Worm (Caenorhabditis elegans): Measurements from ENCODE around the gene str-164.

Gene str-164

DNA sequence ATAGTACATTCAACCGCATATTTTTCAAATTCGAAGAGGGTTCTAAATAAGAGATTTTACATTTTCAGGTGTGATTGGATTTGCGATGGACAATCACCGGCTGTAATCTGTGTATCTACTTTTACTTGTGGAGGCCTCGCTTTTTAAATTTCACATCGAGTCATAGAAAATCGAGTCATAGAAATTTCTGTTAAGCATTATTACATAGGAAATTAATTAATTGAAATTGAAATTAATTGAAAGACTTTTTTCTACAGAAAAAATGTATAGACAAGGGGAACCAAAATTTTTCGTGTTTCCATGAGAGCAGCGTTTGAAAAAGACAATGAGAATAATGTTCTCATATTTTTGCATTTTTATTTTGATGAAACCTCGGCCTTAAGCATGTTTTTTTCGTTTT, 23.2 kb downstream of the str-164 start, which contains the start of gene clec-176:
Gene clec-176, plus strand, starts transcription at position 301 of the 400 bp plus-strand sequence.
- TF ChIP-seq fkh-10 (GFP tag; optimal IDR thresholded peaks at IDR 0.05): no peak
- TF ChIP-seq lim-6 (tag; optimal IDR thresholded peaks at IDR 0.05): no peak
- no peak for TF ChIP-seq hlh-8 (tag; optimal IDR thresholded peaks at IDR 0.05)
- TF ChIP-seq fax-1 (tag; optimal IDR thresholded peaks at IDR 0.05): no peak
- TF ChIP-seq eyg-1 (tag; optimal IDR thresholded peaks at IDR 0.05): no peak
- TF ChIP-seq tbx-7 (tag; optimal IDR thresholded peaks at IDR 0.05): no peak
- no peak for TF ChIP-seq K02D7.2 (tag; optimal IDR thresholded peaks at IDR 0.05)
- TF ChIP-seq zip-5 (tag; optimal IDR thresholded peaks at IDR 0.05): no peak
- no peak for TF ChIP-seq ztf-16 (tag; optimal IDR thresholded peaks at IDR 0.05)
- TF ChIP-seq lin-11 (tag; optimal IDR thresholded peaks at IDR 0.05): no peak

DNA sequence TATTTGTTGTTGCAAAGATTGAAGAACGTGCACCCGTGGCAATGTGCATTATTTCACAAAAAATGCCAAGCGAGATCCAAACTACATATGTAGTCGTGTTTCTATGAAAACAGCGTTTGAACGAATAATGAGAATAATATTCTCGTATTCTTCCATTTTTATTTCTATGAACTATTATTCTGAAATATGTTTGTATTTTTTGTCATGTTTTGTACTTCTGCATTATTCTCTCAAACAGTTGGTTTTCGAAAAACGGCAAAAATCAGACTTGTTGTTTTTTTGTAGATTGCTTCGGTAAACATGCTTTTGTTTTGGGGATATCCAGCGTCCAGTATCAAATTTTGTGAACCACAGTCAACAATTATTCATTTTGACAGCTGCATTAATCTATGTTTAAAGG, 25.7 kb downstream of the str-164 start, which contains the start of gene clec-177:
Gene clec-177, plus strand, starts transcription at position 301 of the 400 bp plus-strand sequence.
- TF ChIP-seq npax-4 (tag; optimal IDR thresholded peaks at IDR 0.05) (no peak), ama-1 (optimal IDR thresholded peaks at IDR 0.05) (no peak), zip-5 (tag; optimal IDR thresholded peaks at IDR 0.05) (no peak), ahr-1 (tag; optimal IDR thresholded peaks at IDR 0.05) (no peak), hlh-13 (GFP tag; optimal IDR thresholded peaks at IDR 0.05) (no peak), pha-4 (tag; optimal IDR thresholded peaks at IDR 0.05) (no peak), pqm-1 (tag; optimal IDR thresholded peaks at IDR 0.05) (no peak), ceh-9 (tag; optimal IDR thresholded peaks at IDR 0.05) (no peak), tbx-7 (tag; optimal IDR thresholded peaks at IDR 0.05) (no peak), rnt-1 (tag; optimal IDR thresholded peaks at IDR 0.05) (no peak), ceh-30 (tag; optimal IDR thresholded peaks at IDR 0.05) (no peak), C38D4.7 (GFP tag; optimal IDR thresholded peaks at IDR 0.05) (no peak)

DNA sequence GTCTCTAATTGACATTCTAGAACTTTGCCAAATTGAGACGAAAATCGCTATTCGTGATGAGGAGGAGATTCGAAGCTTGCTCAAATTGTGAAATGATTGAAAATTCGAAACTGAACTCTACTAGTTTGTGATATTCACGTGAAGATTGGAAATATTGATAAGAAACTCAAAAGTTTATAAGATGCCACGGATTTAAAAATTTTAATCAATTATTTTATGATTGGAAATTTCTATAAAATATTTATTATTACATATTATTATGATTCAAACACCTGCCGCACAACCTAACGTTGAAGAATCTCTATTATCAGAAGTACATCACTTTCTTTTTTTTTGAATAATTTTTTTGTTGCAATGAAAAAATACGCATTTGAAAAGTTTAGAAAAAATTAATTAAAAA, 28.0 kb downstream of the str-164 start, which contains the start of gene E03H12.7:
Gene E03H12.7, minus strand, starts transcription at position 101 of the 400 bp plus-strand sequence.
- no peak for TF ChIP-seq unc-42 (tag; optimal IDR thresholded peaks at IDR 0.05)
- no peak for TF ChIP-seq ceh-6 (GFP tag; optimal IDR thresholded peaks at IDR 0.05)
- TF ChIP-seq pax-1 (tag; optimal IDR thresholded peaks at IDR 0.05): no peak
- no peak for TF ChIP-seq madf-2 (tag; optimal IDR thresholded peaks at IDR 0.05)
- no peak for TF ChIP-seq ama-1 (optimal IDR thresholded peaks at IDR 0.05)
- no peak for TF ChIP-seq ceh-14 (tag; optimal IDR thresholded peaks at IDR 0.05)
- no peak for TF ChIP-seq fax-1 (tag; optimal IDR thresholded peaks at IDR 0.05)
- TF ChIP-seq hlh-30 (tag; optimal IDR thresholded peaks at IDR 0.05; ENCODE audit: insufficient read depth): no peak
- no peak for TF ChIP-seq unc-55 (GFP tag; optimal IDR thresholded peaks at IDR 0.05)
- no peak for TF ChIP-seq npax-4 (tag; optimal IDR thresholded peaks at IDR 0.05)
- no peak for TF ChIP-seq mec-3 (tag; optimal IDR thresholded peaks at IDR 0.05; ENCODE audit: borderline replicate concordance)
- TF ChIP-seq C08G9.2 (tag; optimal IDR thresholded peaks at IDR 0.05): no peak
- TF ChIP-seq dve-1 (tag; optimal IDR thresholded peaks at IDR 0.05): no peak
- no peak for TF ChIP-seq rnt-1 (tag; optimal IDR thresholded peaks at IDR 0.05)
- TF ChIP-seq ets-4 (tag; optimal IDR thresholded peaks at IDR 0.05): no peak
- TF ChIP-seq ceh-22 (tag; optimal IDR thresholded peaks at IDR 0.05): no peak
- no peak for TF ChIP-seq K02D7.2 (tag; optimal IDR thresholded peaks at IDR 0.05)
- TF ChIP-seq pag-3 (tag; optimal IDR thresholded peaks at IDR 0.05; ENCODE audit: borderline replicate concordance): no peak

DNA sequence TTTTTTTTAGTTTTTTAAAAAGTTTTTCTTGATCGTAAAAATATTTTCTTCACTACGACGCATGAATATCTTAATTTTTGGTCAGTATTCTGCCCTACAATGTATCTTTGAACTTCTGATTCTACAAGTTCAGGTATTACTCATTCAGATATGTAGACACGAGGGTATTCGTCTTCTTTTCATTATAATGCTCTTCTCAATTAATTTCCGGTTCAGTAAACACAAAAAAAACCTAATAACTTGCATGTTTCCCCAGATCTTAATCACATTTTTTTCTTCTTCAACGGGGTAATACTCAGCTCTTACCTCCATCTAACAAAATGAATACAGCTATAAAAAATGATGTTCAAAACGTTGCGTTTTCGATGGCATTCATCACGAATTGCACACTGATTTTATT, 31.6 kb downstream of the str-164 start, which contains the start of gene str-162:
Gene str-162, plus strand, starts transcription at position 301 of the 400 bp plus-strand sequence.
- TF ChIP-seq pha-2 (tag; optimal IDR thresholded peaks at IDR 0.05) (no peak), ceh-14 (tag; optimal IDR thresholded peaks at IDR 0.05) (no peak), ahr-1 (tag; optimal IDR thresholded peaks at IDR 0.05) (no peak), ceh-6 (GFP tag; optimal IDR thresholded peaks at IDR 0.05) (no peak), ceh-19 (GFP tag; optimal IDR thresholded peaks at IDR 0.05) (no peak), ceh-30 (tag; optimal IDR thresholded peaks at IDR 0.05) (no peak), K02D7.2 (tag; optimal IDR thresholded peaks at IDR 0.05) (no peak), fax-1 (tag; optimal IDR thresholded peaks at IDR 0.05) (no peak), hlh-15 (tag; optimal IDR thresholded peaks at IDR 0.05) (no peak)

Measured in whole organism, late embryonic.